Fruit fly (Drosophila melanogaster): Measurements from ENCODE around the gene bab2.
A peak's percentile ranks its signal among the peaks of the same experiment; 100 is the strongest.

bab2 gene

DNA sequence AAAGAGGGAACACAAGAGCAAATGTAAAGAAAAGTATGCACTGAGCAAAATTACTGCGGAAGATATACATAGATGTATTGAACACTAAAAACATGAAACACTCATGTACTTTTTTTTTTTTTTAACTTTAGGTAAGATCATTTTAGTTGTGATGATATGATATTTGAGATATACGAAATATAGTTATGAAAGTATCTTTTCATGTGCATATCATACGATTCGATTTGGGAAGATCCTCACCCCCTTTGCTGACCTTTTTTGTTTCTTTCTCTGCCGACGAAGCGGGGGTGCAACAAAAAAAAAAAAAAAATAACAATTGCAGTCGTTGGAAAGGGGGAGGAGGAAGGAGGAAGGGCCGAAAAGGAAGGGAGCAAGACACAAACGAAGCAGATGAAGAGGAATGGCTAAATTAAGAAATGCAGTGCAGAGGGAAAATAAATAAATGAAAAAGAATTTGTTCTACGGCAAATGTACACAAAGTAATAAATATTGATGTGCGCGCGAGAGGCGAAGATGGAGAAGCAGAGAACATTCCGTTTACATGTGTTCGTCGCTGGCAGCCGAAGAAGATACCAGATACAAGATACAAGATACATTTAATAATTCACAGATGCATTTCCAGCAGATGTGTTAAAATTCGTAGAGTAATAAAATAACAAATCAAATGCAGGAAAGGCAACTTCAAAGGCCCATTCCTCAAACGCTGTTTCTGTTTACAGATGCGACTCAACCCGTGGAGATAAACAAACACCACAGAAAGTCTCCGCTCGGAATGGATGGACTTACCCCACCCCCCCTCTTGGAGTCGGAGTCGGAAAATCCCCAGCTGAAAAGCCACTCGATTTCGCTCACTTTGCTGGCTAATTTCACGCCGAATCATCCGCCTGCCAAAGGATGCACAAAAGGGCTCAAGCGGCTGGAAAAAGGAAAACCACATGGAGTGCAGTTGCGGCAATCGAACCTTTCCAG lies 9.8 kb downstream of the bab2 start (continued):
- TF ChIP-seq ss (GFP tag; optimal IDR thresholded peaks at IDR 0.05) (peak; percentile 18 to 31), CG34406 (GFP tag; optimal IDR thresholded peaks at IDR 0.05) (peak; percentile 23), esn (GFP tag; optimal IDR thresholded peaks at IDR 0.05) (peak; percentile 51), CG3919 (GFP tag; optimal IDR thresholded peaks at IDR 0.05) (peak; percentile 31), CG8632 (GFP tag; optimal IDR thresholded peaks at IDR 0.05) (peak; percentile 15), CG6808 (GFP tag; optimal IDR thresholded peaks at IDR 0.05) (peak; percentile 15), Sox14 (GFP tag; optimal IDR thresholded peaks at IDR 0.05) (peak; percentile 12), Eip93F (GFP tag; optimal IDR thresholded peaks at IDR 0.05) (no peak), CG11902 (GFP tag; optimal IDR thresholded peaks at IDR 0.05) (peak; percentile 3), CG8119 (GFP tag; IDR thresholded peaks at IDR 0.05) (0 out of 3 replicates have a peak, but pooled peaks have one; percentile 14)

DNA sequence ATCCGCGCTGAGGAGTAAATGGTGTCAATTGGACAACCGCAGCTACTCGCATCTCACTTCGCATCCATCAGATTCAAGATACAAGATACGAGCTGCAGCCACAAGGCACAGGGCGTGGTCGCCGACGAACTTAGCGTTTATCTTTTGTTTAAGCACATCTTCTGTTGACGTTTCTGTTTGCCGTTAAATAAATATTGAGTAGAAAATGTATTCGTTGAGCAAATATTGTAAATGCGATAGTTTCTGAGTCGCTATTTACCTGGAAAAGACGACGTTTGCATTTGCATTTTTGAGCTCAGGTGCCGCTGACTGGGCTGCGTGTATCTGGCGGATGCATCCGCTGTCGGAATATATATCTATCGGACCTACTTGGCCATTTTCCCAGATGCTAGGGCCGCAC lies 10.8 kb downstream of the bab2 start:
- TF ChIP-seq Smox (GFP tag; optimal IDR thresholded peaks at IDR 0.05), result no peak
- TF ChIP-seq CG3032 (tag; optimal IDR thresholded peaks at IDR 0.05), result no peak
- no peak for TF ChIP-seq CG10669 (GFP tag; optimal IDR thresholded peaks at IDR 0.05)
- no peak for TF ChIP-seq vri (GFP tag; optimal IDR thresholded peaks at IDR 0.05)
- TF ChIP-seq dac (GFP tag; optimal IDR thresholded peaks at IDR 0.05), result no peak
- TF ChIP-seq fd85E (GFP tag; optimal IDR thresholded peaks at IDR 0.05), result no peak
- no peak for TF ChIP-seq Hr39 (GFP tag; optimal IDR thresholded peaks at IDR 0.05)
- no peak for TF ChIP-seq Ets96B (tag; optimal IDR thresholded peaks at IDR 0.05)
- TF ChIP-seq fkh (GFP tag; optimal IDR thresholded peaks at IDR 0.05), result peak; percentile 91
- TF ChIP-seq spab (GFP tag; optimal IDR thresholded peaks at IDR 0.05), result no peak
- TF ChIP-seq fd59A (GFP tag; optimal IDR thresholded peaks at IDR 0.05), result no peak
- TF ChIP-seq eg (GFP tag; IDR thresholded peaks at IDR 0.05), result peak; percentile 52; the same call in 2 of the 3 replicates
- peak; percentile 57 for TF ChIP-seq CG6163 (GFP tag; IDR thresholded peaks at IDR 0.05)
- peak; percentile 39 for TF ChIP-seq Eip78C (GFP tag)
- TF ChIP-seq Blimp-1 (GFP tag; optimal IDR thresholded peaks at IDR 0.05), result no peak
- peak in 1 of 2 experiments; percentile 7 for TF ChIP-seq ss (GFP tag; optimal IDR thresholded peaks at IDR 0.05)
- peak; percentile 14 for TF ChIP-seq CG9139 (GFP tag; optimal IDR thresholded peaks at IDR 0.05)
- TF ChIP-seq CG32006 (GFP tag; optimal IDR thresholded peaks at IDR 0.05), result no peak

DNA sequence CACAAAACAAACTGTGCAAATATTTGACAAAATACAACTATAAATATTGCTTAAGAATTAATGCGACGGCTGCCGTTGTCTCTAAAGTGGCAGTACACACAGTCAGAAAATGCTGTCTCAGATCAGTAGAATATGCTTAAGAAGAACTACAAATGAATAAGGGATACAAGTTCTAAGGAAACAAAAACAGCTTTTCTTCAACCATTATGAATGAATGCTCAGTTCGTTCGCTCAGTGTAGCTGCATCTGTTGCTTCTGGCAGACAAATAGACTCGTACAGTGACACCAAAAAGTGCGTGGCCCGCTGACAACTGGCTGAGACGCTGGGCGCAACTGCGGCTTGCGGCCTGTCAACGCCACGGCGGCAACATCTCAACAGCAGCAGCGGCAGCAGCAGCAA lies 11.3 kb downstream of the bab2 start:
- TF ChIP-seq CG16779 (tag; optimal IDR thresholded peaks at IDR 0.05) (peak; percentile 19), CG4318 (GFP tag; optimal IDR thresholded peaks at IDR 0.05) (no peak), Eip75B (GFP tag; optimal IDR thresholded peaks at IDR 0.05) (peak; percentile 46), fkh (GFP tag; optimal IDR thresholded peaks at IDR 0.05) (no peak), CG11762 (GFP tag; optimal IDR thresholded peaks at IDR 0.05; ENCODE audit: insufficient read depth) (no peak), CG8319 (GFP tag; optimal IDR thresholded peaks at IDR 0.05) (no peak), lz (GFP tag; optimal IDR thresholded peaks at IDR 0.05) (no peak), acj6 (GFP tag; optimal IDR thresholded peaks at IDR 0.05) (no peak), CG8119 (GFP tag; IDR thresholded peaks at IDR 0.05) (0 out of 3 replicates have a peak, but pooled peaks have one; percentile 20), CG11294 (GFP tag; IDR thresholded peaks at IDR 0.05) (peak; percentile 21; the same call in 1 of the 2 replicates), CG10631 (GFP tag; optimal IDR thresholded peaks at IDR 0.05) (peak; percentile 42), CG9139 (GFP tag; optimal IDR thresholded peaks at IDR 0.05) (no peak), CG6163 (GFP tag; IDR thresholded peaks at IDR 0.05) (peak; percentile 75), dsx (GFP tag; optimal IDR thresholded peaks at IDR 0.05; ENCODE audit: poor library complexity, severe bottlenecking) (no peak), Hr38 (GFP tag; optimal IDR thresholded peaks at IDR 0.05) (no peak), salr (GFP tag; optimal IDR thresholded peaks at IDR 0.05) (no peak), CG15336 (GFP tag; IDR thresholded peaks at IDR 0.05) (peak; percentile 42; the same call in 1 of the 2 replicates), spab (GFP tag; optimal IDR thresholded peaks at IDR 0.05) (no peak), CG6854 (GFP tag; optimal IDR thresholded peaks at IDR 0.05) (no peak), Sox15 (GFP tag; optimal IDR thresholded peaks at IDR 0.05) (no peak), CG6276 (GFP tag; optimal IDR thresholded peaks at IDR 0.05) (no peak), esn (GFP tag; optimal IDR thresholded peaks at IDR 0.05) (no peak), Met (GFP tag; optimal IDR thresholded peaks at IDR 0.05) (no peak), ss (GFP tag; optimal IDR thresholded peaks at IDR 0.05) (no peak), net (GFP tag; optimal IDR thresholded peaks at IDR 0.05) (peak; percentile 0), CG1621 (tag; optimal IDR thresholded peaks at IDR 0.05) (no peak)
